Fruit fly (Drosophila melanogaster) whole organism, pupa: Measurements from ENCODE around the gene mew.
A peak's percentile ranks its signal among the peaks of the same experiment; 100 is the strongest.

ENCODE experiments used
- CG14655 ChIP-seq: fragments of 200-800 bp; sonication (Bioruptor generic); optimal IDR thresholded peaks from 3 replicates; lab custom pipeline; 2017; ENCODE audit warnings: mild to moderate bottlenecking, missing biosample characterization, missing genetic modification reagents, missing genetic modification characterization
- CG15710 ChIP-seq: fragments of 200-800 bp; sonication (Bioruptor generic); optimal IDR thresholded peaks from 2 replicates; lab custom pipeline; 2018; ENCODE audit warnings: missing biosample characterization, mild to moderate bottlenecking, missing genetic modification characterization, moderate library complexity
- CG34367 ChIP-seq: fragments of 200-800 bp; sonication (Bioruptor generic); optimal IDR thresholded peaks from 2 replicates; lab custom pipeline; 2018; ENCODE audit warnings: missing biosample characterization, mild to moderate bottlenecking, missing genetic modification characterization
- CG8301 ChIP-seq: fragments of 200-800 bp; sonication (Bioruptor generic); optimal IDR thresholded peaks from 2 replicates; lab custom pipeline; 2018; ENCODE audit warnings: missing biosample characterization, mild to moderate bottlenecking, missing genetic modification characterization
- D1 ChIP-seq: fragments of 200-800 bp; sonication (Bioruptor generic); optimal IDR thresholded peaks from 2 replicates; lab custom pipeline; 2018; ENCODE audit warnings: missing biosample characterization, mild to moderate bottlenecking, missing genetic modification characterization, moderate library complexity
- EcR ChIP-seq: fragments of 200-800 bp; sonication (Bioruptor generic); optimal IDR thresholded peaks from 3 replicates; lab custom pipeline; 2019; ENCODE audit warnings: missing biosample characterization, missing genetic modification characterization, mild to moderate bottlenecking, moderate library complexity, missing genetic modification reagents
- Ets98B ChIP-seq: fragments of 200-800 bp; sonication (Bioruptor generic); IDR thresholded peaks from 2 replicates; pipeline ENCODE4 v1.3.6; 2022; ENCODE audit warnings: missing biosample characterization, missing genetic modification characterization
- Snoo ChIP-seq: fragments of 200-800 bp; sonication (Bioruptor generic); optimal IDR thresholded peaks from 3 replicates; lab custom pipeline; 2017; ENCODE audit warnings: missing biosample characterization, mild to moderate bottlenecking, missing genetic modification characterization, inconsistent platforms
- fd96Ca ChIP-seq: fragments of 200-800 bp; sonication (Bioruptor generic); IDR thresholded peaks from 3 replicates; pipeline ENCODE4 v1.3.6; 2022; ENCODE audit warnings: missing biosample characterization, missing genetic modification characterization

- TF ChIP-seq D1 (tag; lab: Kevin White, UChicago) = no peak
- peak; percentile 21 for TF ChIP-seq Snoo (tag; lab: Kevin White, UChicago)
- no peak for TF ChIP-seq fd96Ca (GFP tag; lab: Robert Waterston, UW)
- TF ChIP-seq EcR (GFP tag; lab: Kevin White, UChicago) = no peak
- TF ChIP-seq CG8301 = no peak
- no peak for TF ChIP-seq CG34367 (tag; lab: Kevin White, UChicago)
- no peak for TF ChIP-seq Ets98B
- TF ChIP-seq CG14655 = peak; percentile 38
- TF ChIP-seq CG15710 (tag; lab: Kevin White, UChicago) = peak; percentile 30
Measured at dm6 chrX:13307189-13307588, 48.9 kb upstream of the mew start.
